Worm (Caenorhabditis elegans) whole organism, late embryonic: ENCODE results near the gene F23D12.3.

Experiments used
- ceh-2 ChIP-seq: sonication (generic microtip); optimal IDR thresholded peaks from 2 replicates; lab custom pipeline; 2016; ENCODE audit warnings: missing genotype, missing genetic modification characterization, missing compliant biosample characterization
- ceh-6 ChIP-seq: fragments of 200-800 bp; sonication (Bioruptor generic); optimal IDR thresholded peaks from 2 replicates; lab custom pipeline; 2018; ENCODE audit warnings: mild to moderate bottlenecking, missing genetic modification characterization, missing compliant biosample characterization
- pros-1 ChIP-seq: fragments of 150-350 bp; optimal IDR thresholded peaks from 2 replicates; lab custom pipeline; 2014; ENCODE audit warnings: missing biosample characterization, missing genetic modification reagents, missing genetic modification characterization

- TF ChIP-seq ceh-2 (tag; lab: Kevin White, UChicago) (peak; percentile 4), ceh-6 (GFP tag; lab: Kevin White, UChicago) (no peak), pros-1 (no peak)
Observed at ce11 chrX:14480248-14480647, 37.8 kb downstream of the F23D12.3 start, which contains the start of gene gfi-3.
